Worm (Caenorhabditis elegans) whole organism, mixed stage, embryonic: Measurements from ENCODE around the gene Y73B6BL.29.

Source experiments
- ces-1 ChIP-seq: fragments of 150-350 bp; optimal IDR thresholded peaks from 2 replicates; lab custom pipeline; 2014; ENCODE audit warnings: missing biosample characterization, missing genetic modification reagents, missing genetic modification characterization
- elt-1 ChIP-seq: sonication (generic microtip); optimal IDR thresholded peaks from 2 replicates; lab custom pipeline; 2017; ENCODE audit warnings: missing genetic modification characterization, mild to moderate bottlenecking, missing compliant biosample characterization, antibody characterized with exemption, moderate library complexity, borderline replicate concordance; ENCODE audit not compliant: insufficient read depth
- elt-3 ChIP-seq: fragments of 150-350 bp; optimal IDR thresholded peaks from 2 replicates; lab custom pipeline; 2014; ENCODE audit warnings: missing biosample characterization, missing genetic modification characterization
- hlh-1 ChIP-seq: fragments of 150-350 bp; optimal IDR thresholded peaks from 2 replicates; lab custom pipeline; 2014; ENCODE audit warnings: missing biosample characterization, missing genetic modification reagents, missing genetic modification characterization
- lin-13 ChIP-seq: fragments of 150-350 bp; optimal IDR thresholded peaks from 2 replicates; lab custom pipeline; 2014; ENCODE audit warnings: missing biosample characterization, missing genetic modification characterization
- lsy-2 ChIP-seq: fragments of 150-350 bp; optimal IDR thresholded peaks from 2 replicates; lab custom pipeline; 2014; ENCODE audit warnings: missing biosample characterization, missing genetic modification characterization
- mls-2 ChIP-seq: sonication (generic microtip); optimal IDR thresholded peaks from 2 replicates; lab custom pipeline; 2016; ENCODE audit warnings: mild to moderate bottlenecking, missing genetic modification characterization, moderate library complexity, missing compliant biosample characterization
- nhr-12 ChIP-seq: fragments of 150-350 bp; optimal IDR thresholded peaks from 2 replicates; lab custom pipeline; 2014; ENCODE audit warnings: missing biosample characterization, missing genetic modification characterization
- nhr-237 ChIP-seq: fragments of 150-350 bp; optimal IDR thresholded peaks from 2 replicates; lab custom pipeline; 2014; ENCODE audit warnings: missing biosample characterization, missing genetic modification characterization
- nhr-28 ChIP-seq: fragments of 150-350 bp; optimal IDR thresholded peaks from 2 replicates; lab custom pipeline; 2014; ENCODE audit warnings: missing biosample characterization, missing genetic modification characterization
- nhr-76 ChIP-seq: sonication (generic microtip); optimal IDR thresholded peaks from 2 replicates; lab custom pipeline; 2017; ENCODE audit warnings: missing biosample characterization, missing genetic modification characterization
- sptf-1 ChIP-seq: sonication (generic microtip); optimal IDR thresholded peaks from 2 replicates; lab custom pipeline; 2017; ENCODE audit warnings: mild to moderate bottlenecking, missing genetic modification characterization, moderate library complexity, missing compliant biosample characterization
- ztf-11 ChIP-seq: fragments of 150-350 bp; optimal IDR thresholded peaks from 2 replicates; lab custom pipeline; 2014; ENCODE audit warnings: missing biosample characterization, missing genetic modification characterization

ce11 chrIV:6342876-6343275, 21.1 kb downstream of the Y73B6BL.29 start, which contains the start of gene Y73B6BL.14:
- TF ChIP-seq elt-3 (no peak), nhr-28 (no peak), lsy-2 (tag; lab: Kevin White, UChicago) (no peak), nhr-12 (no peak), sptf-1 (tag; lab: Kevin White, UChicago) (no peak), hlh-1 (tag; lab: Kevin White, UChicago) (no peak), ces-1 (GFP tag; lab: Kevin White, UChicago) (no peak), mls-2 (tag; lab: Kevin White, UChicago) (no peak), nhr-76 (no peak), ztf-11 (tag; lab: Kevin White, UChicago) (no peak), elt-1 (tag; lab: Kevin White, UChicago) (no peak), nhr-237 (tag; lab: Kevin White, UChicago) (no peak), lin-13 (tag; lab: Kevin White, UChicago) (no peak)
